Worm (Caenorhabditis elegans): Measurements from ENCODE around the gene Y51H7C.41.

ce11 chrII:1357262-1357661, 45.9 kb upstream of the Y51H7C.41 start:
- TF ChIP-seq ref-1 (GFP tag; conservative IDR thresholded peaks at IDR 0.05): no peak
- TF ChIP-seq tab-1 (GFP tag; IDR thresholded peaks at IDR 0.05): no peak
- TF ChIP-seq flt-1 (GFP tag; IDR thresholded peaks at IDR 0.05): no peak
- TF ChIP-seq T22C8.4 (GFP tag; IDR thresholded peaks at IDR 0.05): no peak
- TF ChIP-seq ztf-23 (GFP tag; IDR thresholded peaks at IDR 0.05): no peak
- TF ChIP-seq ztf-29 (GFP tag; IDR thresholded peaks at IDR 0.05): no peak

All from whole organism, midembryonic.